Fruit fly (Drosophila melanogaster): ENCODE measurements around the gene CG31391.
A peak's percentile ranks its signal among the peaks of the same experiment; 100 is the strongest.

The CG31391 gene

DNA sequence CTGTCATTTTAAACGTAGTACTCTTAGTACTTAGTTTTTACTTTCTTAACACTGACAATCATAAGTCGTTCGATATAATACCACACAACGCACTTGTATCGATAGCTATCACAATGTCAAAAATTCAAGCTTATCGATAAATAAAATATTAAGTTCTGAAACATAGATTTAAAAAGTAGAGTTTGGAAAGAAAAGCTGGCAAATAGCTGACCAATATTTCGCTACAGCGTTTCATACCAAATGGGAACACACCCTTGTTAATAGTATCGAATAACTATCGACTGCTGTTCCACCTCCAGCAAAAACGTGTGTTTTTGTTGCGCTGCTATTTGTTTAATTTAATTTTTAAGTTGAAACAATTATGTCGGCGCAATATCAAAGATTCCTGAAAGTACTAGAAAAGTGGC, 8.5 kb downstream of the CG31391 start, which contains the start of the genes pug, CG14683 and CG46459 (continued):
- TF ChIP-seq lmd (GFP tag; IDR thresholded peaks at IDR 0.05): no peak
- TF ChIP-seq CG31224 (GFP tag; IDR thresholded peaks at IDR 0.05): 0 out of 2 replicates have a peak, but pooled peaks have one; percentile 16
- peak; percentile 11 for TF ChIP-seq Sox102F (GFP tag; optimal IDR thresholded peaks at IDR 0.05)
- no peak for TF ChIP-seq Taf1 (GFP tag; IDR thresholded peaks at IDR 0.05)
- TF ChIP-seq CG14014 (GFP tag; IDR thresholded peaks at IDR 0.05): 0 out of 2 replicates have a peak, but pooled peaks have one; percentile 14
- no peak for TF ChIP-seq CG6765 (GFP tag; optimal IDR thresholded peaks at IDR 0.05)
- no peak for TF ChIP-seq TFAM (GFP tag; optimal IDR thresholded peaks at IDR 0.05)
- peak; percentile 68 for TF ChIP-seq pzg (GFP tag; optimal IDR thresholded peaks at IDR 0.05)
- no peak for TF ChIP-seq CG9437 (GFP tag; optimal IDR thresholded peaks at IDR 0.05)
- TF ChIP-seq org-1 (GFP tag; optimal IDR thresholded peaks at IDR 0.05): no peak
- TF ChIP-seq esg (GFP tag; conservative IDR thresholded peaks at IDR 0.05): no peak
- no peak for TF ChIP-seq usp (GFP tag; optimal IDR thresholded peaks at IDR 0.05)
- no peak for TF ChIP-seq CG17328 (GFP tag; IDR thresholded peaks at IDR 0.05)
- TF ChIP-seq CG7987 (GFP tag; optimal IDR thresholded peaks at IDR 0.05): no peak
- peak; percentile 57 for TF ChIP-seq slbo (GFP tag; IDR thresholded peaks at IDR 0.05)
- no peak for TF ChIP-seq wor (GFP tag; IDR thresholded peaks at IDR 0.05)
- no peak for TF ChIP-seq da (GFP tag; optimal IDR thresholded peaks at IDR 0.05)
- TF ChIP-seq cato (GFP tag; optimal IDR thresholded peaks at IDR 0.05; ENCODE audit: borderline replicate concordance): no peak
- 0 out of 2 replicates have a peak, but pooled peaks have one; percentile 12 for TF ChIP-seq Ptx1 (GFP tag; IDR thresholded peaks at IDR 0.05)
- TF ChIP-seq sc (optimal IDR thresholded peaks at IDR 0.05): no peak
- no peak for TF ChIP-seq sc (GFP tag; optimal IDR thresholded peaks at IDR 0.05)
- TF ChIP-seq CG11695 (GFP tag; IDR thresholded peaks at IDR 0.05): no peak
- TF ChIP-seq Hmx (GFP tag; optimal IDR thresholded peaks at IDR 0.05): peak; percentile 10
- no peak for TF ChIP-seq pita (GFP tag; optimal IDR thresholded peaks at IDR 0.05)
- TF ChIP-seq HmgZ (tag; optimal IDR thresholded peaks at IDR 0.05): peak; percentile 24
- 0 out of 2 replicates have a peak, but pooled peaks have one; percentile 20 for TF ChIP-seq Atf6 (GFP tag; IDR thresholded peaks at IDR 0.05)
- peak; percentile 45 for TF ChIP-seq pum (GFP tag; optimal IDR thresholded peaks at IDR 0.05)
- no peak for TF ChIP-seq CG15011 (GFP tag; optimal IDR thresholded peaks at IDR 0.05)
- TF ChIP-seq CG3726 (GFP tag; IDR thresholded peaks at IDR 0.05): no peak
- peak; percentile 2 for TF ChIP-seq kay (GFP tag; optimal IDR thresholded peaks at IDR 0.05)
- no peak for TF ChIP-seq CG17568 (GFP tag; optimal IDR thresholded peaks at IDR 0.05)
- no peak for TF ChIP-seq ap (GFP tag; IDR thresholded peaks at IDR 0.05)
- peak; percentile 58 for TF ChIP-seq CG8290 (GFP tag; optimal IDR thresholded peaks at IDR 0.05)
- TF ChIP-seq CG8290 (tag; optimal IDR thresholded peaks at IDR 0.05): no peak
- TF ChIP-seq crc (GFP tag; optimal IDR thresholded peaks at IDR 0.05): peak; percentile 32
- no peak for TF ChIP-seq CG9817 (tag; optimal IDR thresholded peaks at IDR 0.05)
- no peak for TF ChIP-seq CrebB (tag; optimal IDR thresholded peaks at IDR 0.05)
- TF ChIP-seq Aef1 (GFP tag; IDR thresholded peaks at IDR 0.05): no peak
- peak; percentile 45 for TF ChIP-seq MESR4 (GFP tag; optimal IDR thresholded peaks at IDR 0.05)
- peak; percentile 11 for TF ChIP-seq fu2 (GFP tag; optimal IDR thresholded peaks at IDR 0.05)
- TF ChIP-seq Gsc (GFP tag; IDR thresholded peaks at IDR 0.05): no peak
- no peak for TF ChIP-seq cad (GFP tag; optimal IDR thresholded peaks at IDR 0.05)
- peak; percentile 21 to 60 for TF ChIP-seq dpn (GFP tag; optimal IDR thresholded peaks at IDR 0.05)
- no peak for TF ChIP-seq CG31441 (GFP tag; IDR thresholded peaks at IDR 0.05)
- TF ChIP-seq CG10959 (GFP tag; IDR thresholded peaks at IDR 0.05): no peak
- peak; percentile 68 for TF ChIP-seq trem (tag; optimal IDR thresholded peaks at IDR 0.05)
- no peak for TF ChIP-seq Mes4 (GFP tag; optimal IDR thresholded peaks at IDR 0.05)
- peak; percentile 96 for TF ChIP-seq Sry-δ (GFP tag; optimal IDR thresholded peaks at IDR 0.05)
- no peak for TF ChIP-seq repo (GFP tag; optimal IDR thresholded peaks at IDR 0.05)
- peak; percentile 76 for TF ChIP-seq CG17186 (GFP tag; optimal IDR thresholded peaks at IDR 0.05)
- peak; percentile 94 for TF ChIP-seq nerfin-2 (GFP tag; IDR thresholded peaks at IDR 0.05; ENCODE audit: partially characterized antibody)
- no peak; the same call in 1 of the 2 replicates for TF ChIP-seq CG10366 (GFP tag; IDR thresholded peaks at IDR 0.05)
- TF ChIP-seq CG8281 (tag; optimal IDR thresholded peaks at IDR 0.05): no peak

Measured in whole organism, embryonic.